Fruit fly (Drosophila melanogaster) whole organism, embryonic: ENCODE results near the gene CG14331.

Experiments used
- ATbp ChIP-seq: fragments of 200-800 bp; sonication (Bioruptor generic); optimal IDR thresholded peaks from 2 replicates; lab custom pipeline; 2017; ENCODE audit warnings: missing biosample characterization, mild to moderate bottlenecking, missing genetic modification characterization, missing genetic modification reagents
- Atf3 ChIP-seq: fragments of 200-800 bp; sonication (Bioruptor generic); optimal IDR thresholded peaks from 3 replicates; lab custom pipeline; 2016; ENCODE audit warnings: missing biosample characterization, missing genetic modification characterization
- B-H2 ChIP-seq: fragments of 200-800 bp; sonication (Bioruptor generic); optimal IDR thresholded peaks from 2 replicates; lab custom pipeline; 2018; ENCODE audit warnings: missing biosample characterization, mild to moderate bottlenecking, missing genetic modification characterization
- CG1024 ChIP-seq: fragments of 200-800 bp; sonication (Bioruptor generic); IDR thresholded peaks from 2 replicates; pipeline ENCODE4 v1.3.6; 2022; ENCODE audit warnings: missing biosample characterization, missing genetic modification characterization
- CG10267 ChIP-seq: fragments of 200-800 bp; sonication (Bioruptor generic); optimal IDR thresholded peaks from 2 replicates; lab custom pipeline; 2018; ENCODE audit warnings: missing biosample characterization, mild to moderate bottlenecking, missing genetic modification characterization, moderate library complexity
- CG10366 ChIP-seq: fragments of 200-800 bp; sonication (Bioruptor generic); IDR thresholded peaks from 2 replicates; pipeline ENCODE4 v1.3.6; 2022; ENCODE audit warnings: missing biosample characterization, missing genetic modification characterization
- CG11695 ChIP-seq: fragments of 200-800 bp; sonication (Bioruptor generic); IDR thresholded peaks from 3 replicates; pipeline ENCODE4 v1.3.6; 2022; ENCODE audit warnings: missing biosample characterization, missing genetic modification characterization
- CG12155 ChIP-seq: fragments of 200-800 bp; sonication (Bioruptor generic); optimal IDR thresholded peaks from 3 replicates; lab custom pipeline; 2016; ENCODE audit warnings: missing biosample characterization, missing genetic modification characterization
- CG12659 ChIP-seq: fragments of 200-800 bp; sonication (Bioruptor generic); optimal IDR thresholded peaks from 3 replicates; lab custom pipeline; 2017; ENCODE audit warnings: mild to moderate bottlenecking, missing biosample characterization, missing genetic modification reagents, missing genetic modification characterization
- CG14965 ChIP-seq: fragments of 200-800 bp; sonication (Bioruptor generic); optimal IDR thresholded peaks from 2 replicates; lab custom pipeline; 2016; ENCODE audit warnings: missing biosample characterization, missing genetic modification characterization, borderline replicate concordance
- CG15601 ChIP-seq: fragments of 200-800 bp; sonication (Bioruptor generic); optimal IDR thresholded peaks from 3 replicates; lab custom pipeline; 2019; ENCODE audit warnings: missing biosample characterization, mild to moderate bottlenecking, missing genetic modification characterization, moderate library complexity
- CG17361 ChIP-seq: fragments of 200-800 bp; sonication (Bioruptor generic); IDR thresholded peaks from 3 replicates; pipeline ENCODE4 v1.3.6; 2022; ENCODE audit warnings: missing biosample characterization, missing genetic modification characterization
- CG2202 ChIP-seq: fragments of 200-800 bp; sonication (Bioruptor generic); optimal IDR thresholded peaks from 2 replicates; lab custom pipeline; 2018; ENCODE audit warnings: missing biosample characterization, mild to moderate bottlenecking, missing genetic modification characterization
- CG2712 ChIP-seq: fragments of 200-800 bp; optimal IDR thresholded peaks from 3 replicates; lab custom pipeline; 2019; ENCODE audit warnings: missing biosample characterization, mild to moderate bottlenecking, missing genetic modification characterization, moderate library complexity
- CG30403 ChIP-seq: fragments of 200-800 bp; sonication (Bioruptor generic); optimal IDR thresholded peaks from 3 replicates; lab custom pipeline; 2016; ENCODE audit warnings: missing biosample characterization, missing genetic modification characterization
- CG31441 ChIP-seq: fragments of 200-800 bp; sonication (Bioruptor generic); IDR thresholded peaks from 2 replicates; pipeline ENCODE4 v1.3.6; 2022; ENCODE audit warnings: missing biosample characterization, missing genetic modification characterization
- CG3726 ChIP-seq: fragments of 200-800 bp; sonication (Bioruptor generic); IDR thresholded peaks from 3 replicates; pipeline ENCODE4, ENCODE4 v1.3.6; 2022; ENCODE audit warnings: missing biosample characterization, missing genetic modification characterization
- CG42726 ChIP-seq: fragments of 200-800 bp; sonication (Bioruptor generic); IDR thresholded peaks from 2 replicates; pipeline ENCODE4 v1.3.6; 2022; ENCODE audit warnings: missing biosample characterization, missing genetic modification characterization; ENCODE audit not compliant: partially characterized antibody
- CG4617 ChIP-seq: fragments of 200-800 bp; sonication (Bioruptor generic); optimal IDR thresholded peaks from 3 replicates; lab custom pipeline; 2016; ENCODE audit warnings: missing biosample characterization, missing genetic modification characterization, borderline replicate concordance
- Ets97D ChIP-seq: fragments of 200-800 bp; sonication (Bioruptor generic); optimal IDR thresholded peaks from 3 replicates; lab custom pipeline; 2016; ENCODE audit warnings: missing biosample characterization, missing genetic modification characterization
- Gug ChIP-seq: fragments of 200-800 bp; sonication (Bioruptor generic); IDR thresholded peaks from 4 replicates; pipeline ENCODE4 v1.3.6; 2022; ENCODE audit warnings: missing biosample characterization, missing genetic modification characterization
- Hmx ChIP-seq: fragments of 200-800 bp; sonication (Bioruptor generic); optimal IDR thresholded peaks from 2 replicates; lab custom pipeline; 2016; ENCODE audit warnings: missing biosample characterization, missing genetic modification characterization
- MESR4 ChIP-seq: fragments of 200-800 bp; sonication (Bioruptor generic); optimal IDR thresholded peaks from 2 replicates; lab custom pipeline; 2018; ENCODE audit warnings: missing biosample characterization, mild to moderate bottlenecking, missing genetic modification characterization, moderate library complexity
- Meics ChIP-seq: fragments of 200-800 bp; sonication (Bioruptor generic); optimal IDR thresholded peaks from 2 replicates; lab custom pipeline; 2017; ENCODE audit warnings: missing biosample characterization, mild to moderate bottlenecking, missing genetic modification characterization
- Nf-YA ChIP-seq: fragments of 200-800 bp; sonication (Bioruptor generic); IDR thresholded peaks from 2 replicates; pipeline ENCODE4 v1.3.6; 2022; ENCODE audit warnings: missing biosample characterization, missing genetic modification characterization
- Optix ChIP-seq: fragments of 200-800 bp; sonication (Bioruptor generic); IDR thresholded peaks from 3 replicates; pipeline ENCODE4 v1.3.6; 2022; ENCODE audit warnings: missing biosample characterization, missing genetic modification characterization
- Pdp1 ChIP-seq, 2 experiments: fragments of 200-800 bp; sonication (Bioruptor generic); optimal IDR thresholded peaks; 3 replicates each; lab custom pipeline; 2016; ENCODE audit warnings: missing biosample characterization in 2 of 2, missing genetic modification characterization in 2 of 2, mild to moderate bottlenecking in 1 of 2, moderate library complexity in 1 of 2
- Ptx1 ChIP-seq: fragments of 200-800 bp; sonication (Bioruptor generic); IDR thresholded peaks from 2 replicates; pipeline ENCODE4 v1.3.6; 2022; ENCODE audit warnings: missing biosample characterization, missing genetic modification characterization
- Scr ChIP-seq: fragments of 200-800 bp; sonication (Bioruptor generic); IDR thresholded peaks from 2 replicates; pipeline ENCODE4 v1.3.6; 2022; ENCODE audit warnings: missing biosample characterization, missing genetic modification characterization; ENCODE audit not compliant: partially characterized antibody
- abd-A ChIP-seq: fragments of 200-800 bp; sonication (Bioruptor generic); optimal IDR thresholded peaks from 3 replicates; lab custom pipeline; 2019; ENCODE audit warnings: missing biosample characterization, mild to moderate bottlenecking, missing genetic modification characterization, moderate library complexity
- al ChIP-seq: fragments of 200-800 bp; sonication (Bioruptor generic); IDR thresholded peaks from 2 replicates; pipeline ENCODE4 v1.3.6; 2022; ENCODE audit warnings: missing biosample characterization, missing genetic modification characterization
- bab2 ChIP-seq: fragments of 200-800 bp; sonication (Bioruptor generic); optimal IDR thresholded peaks from 2 replicates; lab custom pipeline; 2016; ENCODE audit warnings: missing biosample characterization, missing genetic modification characterization
- bcd ChIP-seq: fragments of 200-800 bp; sonication (Bioruptor generic); optimal IDR thresholded peaks from 2 replicates; lab custom pipeline; 2017; ENCODE audit warnings: missing biosample characterization, mild to moderate bottlenecking, missing genetic modification characterization
- chif ChIP-seq, 2 experiments: fragments of 200-800 bp; sonication (Bioruptor generic); optimal IDR thresholded peaks; 3 replicates each; lab custom pipeline; 2016; ENCODE audit warnings: missing biosample characterization in 2 of 2, missing genetic modification characterization in 2 of 2
- gsb-n ChIP-seq: fragments of 200-800 bp; sonication (Bioruptor generic); optimal IDR thresholded peaks from 3 replicates; lab custom pipeline; 2018; ENCODE audit warnings: missing biosample characterization, mild to moderate bottlenecking, missing genetic modification characterization
- hkb ChIP-seq, 2 experiments: fragments of 200-800 bp in 1 of 2; fragments of >200 bp in 1 of 2; sonication (Bioruptor generic) in 1 of 2; IDR thresholded peaks in 1 of 2; optimal IDR thresholded peaks in 1 of 2; 2 replicates each; pipeline versions ENCODE4 v1.3.6 to Lab custom; 2017 to 2022; ENCODE audit warnings: missing biosample characterization in 1 of 2, missing genetic modification characterization in 1 of 2
- kay ChIP-seq: fragments of 200-800 bp; sonication (Bioruptor generic); optimal IDR thresholded peaks from 2 replicates; lab custom pipeline; 2016; ENCODE audit warnings: missing biosample characterization, missing genetic modification characterization
- knrl ChIP-seq: fragments of 200-800 bp; sonication (Bioruptor generic); IDR thresholded peaks from 3 replicates; pipeline ENCODE4 v1.3.6; 2022; ENCODE audit warnings: missing biosample characterization, missing genetic modification characterization; ENCODE audit not compliant: partially characterized antibody
- mam ChIP-seq: fragments of 200-800 bp; sonication (Bioruptor generic); optimal IDR thresholded peaks from 3 replicates; lab custom pipeline; 2016; ENCODE audit warnings: missing biosample characterization, missing genetic modification characterization
- nerfin-2 ChIP-seq: fragments of 200-800 bp; sonication (Bioruptor generic); IDR thresholded peaks from 2 replicates; pipeline ENCODE4 v1.3.6; 2022; ENCODE audit warnings: missing biosample characterization, missing genetic modification characterization; ENCODE audit not compliant: partially characterized antibody
- scrt ChIP-seq: fragments of 200-800 bp; sonication (Bioruptor generic); optimal IDR thresholded peaks from 2 replicates; lab custom pipeline; 2018; ENCODE audit warnings: missing biosample characterization, mild to moderate bottlenecking, missing genetic modification characterization, moderate library complexity
- slou ChIP-seq: fragments of 200-800 bp; sonication (Bioruptor generic); optimal IDR thresholded peaks from 3 replicates; lab custom pipeline; 2016; ENCODE audit warnings: missing biosample characterization, missing genetic modification characterization
- slp2 ChIP-seq: fragments of 200-800 bp; sonication (Bioruptor generic); optimal IDR thresholded peaks from 2 replicates; lab custom pipeline; 2016; ENCODE audit warnings: missing biosample characterization, missing genetic modification characterization
- stwl ChIP-seq: fragments of 200-800 bp; sonication (Bioruptor generic); optimal IDR thresholded peaks from 3 replicates; lab custom pipeline; 2018; ENCODE audit warnings: missing biosample characterization, mild to moderate bottlenecking, missing genetic modification characterization, moderate library complexity
- trem ChIP-seq: fragments of 200-800 bp; optimal IDR thresholded peaks from 3 replicates; lab custom pipeline; 2019; ENCODE audit warnings: missing biosample characterization, mild to moderate bottlenecking, missing genetic modification characterization, moderate library complexity
- unpg ChIP-seq: fragments of 200-800 bp; sonication (Bioruptor generic); optimal IDR thresholded peaks from 3 replicates; lab custom pipeline; 2018; ENCODE audit warnings: missing biosample characterization, mild to moderate bottlenecking, missing genetic modification characterization, moderate library complexity
- vnd ChIP-seq: fragments of 200-800 bp; sonication (Bioruptor generic); IDR thresholded peaks from 3 replicates; pipeline ENCODE4 v1.3.6; 2022; ENCODE audit warnings: missing biosample characterization, missing genetic modification characterization; ENCODE audit not compliant: partially characterized antibody
- zen2 ChIP-seq: fragments of 200-800 bp; sonication (Bioruptor generic); IDR thresholded peaks from 3 replicates; pipeline ENCODE4 v1.3.6; 2022; ENCODE audit warnings: missing biosample characterization, missing genetic modification characterization; ENCODE audit not compliant: partially characterized antibody

Gene CG14331

dm6 chr3R:17401289-17401752 lies 39.2 kb downstream of the CG14331 start (continued):
- TF ChIP-seq chif (GFP tag; optimal IDR thresholded peaks at IDR 0.05; lab: Kevin White, UChicago) (peak in 1 of 2 experiments; percentile 43), mam (peak; percentile 78), Gug (GFP tag; lab: Robert Waterston, UW) (no peak; the same call in 3 of the 4 replicates), trem (tag; lab: Kevin White, UChicago) (peak; percentile 36), CG14965 (GFP tag; lab: Kevin White, UChicago) (no peak), CG3726 (no peak), Pdp1 (GFP tag; optimal IDR thresholded peaks at IDR 0.05; lab: Kevin White, UChicago) (peak; percentile 61 to 85), nerfin-2 (GFP tag; lab: Robert Waterston, UW) (peak; percentile 75), CG1024 (GFP tag; lab: Robert Waterston, UW) (peak; percentile 71), kay (GFP tag; lab: Kevin White, UChicago) (peak; percentile 30), CG30403 (peak; percentile 65), Nf-YA (GFP tag; lab: Robert Waterston, UW) (0 out of 2 replicates have a peak, but pooled peaks have one; percentile 28), CG4617 (GFP tag; lab: Kevin White, UChicago) (peak; percentile 79), CG12155 (peak; percentile 53), bab2 (GFP tag; lab: Kevin White, UChicago) (peak; percentile 37), CG10366 (GFP tag; lab: Robert Waterston, UW) (no peak; the same call in 1 of the 2 replicates), MESR4 (GFP tag; lab: Kevin White, UChicago) (peak; percentile 56), CG17361 (GFP tag; lab: Robert Waterston, UW) (0 out of 3 replicates have a peak, but pooled peaks have one; percentile 16), CG12659 (peak; percentile 72), al (GFP tag; lab: Robert Waterston, UW) (peak; percentile 62; the same call in 1 of the 2 replicates), Ets97D (GFP tag; lab: Kevin White, UChicago) (peak; percentile 45), slp2 (GFP tag; lab: Kevin White, UChicago) (peak; percentile 43), scrt (GFP tag; lab: Kevin White, UChicago) (peak; percentile 28), Scr (peak; percentile 84), ATbp (GFP tag; lab: Kevin White, UChicago) (no peak), CG2202 (tag; lab: Kevin White, UChicago) (no peak), gsb-n (peak; percentile 52), Atf3 (GFP tag; lab: Kevin White, UChicago) (no peak), CG2712 (peak; percentile 52), zen2 (peak; percentile 63; the same call in 1 of the 3 replicates), CG15601 (tag; lab: Kevin White, UChicago) (peak; percentile 36), Hmx (peak; percentile 8), Optix (GFP tag; lab: Robert Waterston, UW) (no peak), Meics (peak; percentile 33), bcd (peak; percentile 47), Ptx1 (GFP tag; lab: Robert Waterston, UW) (peak; percentile 47; the same call in 1 of the 2 replicates), stwl (peak; percentile 81), hkb (optimal IDR thresholded peaks at IDR 0.05; lab: Kevin White, UChicago) (no peak), hkb (GFP tag; IDR thresholded peaks at IDR 0.05; lab: Robert Waterston, UW) (0 out of 2 replicates have a peak, but pooled peaks have one; percentile 36), vnd (GFP tag; lab: Robert Waterston, UW) (peak; percentile 72), CG11695 (GFP tag; lab: Robert Waterston, UW) (0 out of 3 replicates have a peak, but pooled peaks have one; percentile 44), abd-A (tag; lab: Kevin White, UChicago) (peak; percentile 54), unpg (GFP tag; lab: Kevin White, UChicago) (peak; percentile 49), B-H2 (GFP tag; lab: Kevin White, UChicago) (peak; percentile 40), CG42726 (GFP tag; lab: Robert Waterston, UW) (peak; percentile 43; the same call in 1 of the 2 replicates), CG31441 (peak; percentile 37), slou (GFP tag; lab: Kevin White, UChicago) (peak; percentile 13), knrl (GFP tag; lab: Robert Waterston, UW) (peak; percentile 86), CG10267 (tag; lab: Kevin White, UChicago) (peak; percentile 16)
